Worm (Caenorhabditis elegans) whole organism, L4/young adult: Measurements from ENCODE around the gene fkh-4.

Source experiments
- dao-5 ChIP-seq: sonication (generic microtip); optimal IDR thresholded peaks from 2 replicates; lab custom pipeline; 2016; ENCODE audit warnings: missing genotype, missing genetic modification characterization, moderate library complexity, missing compliant biosample characterization
- him-1 ChIP-seq: sonication (generic microtip); optimal IDR thresholded peaks from 2 replicates; lab custom pipeline; 2016; ENCODE audit warnings: missing genotype, missing genetic modification reagents, missing genetic modification characterization, missing compliant biosample characterization

ce11 chrX:13396550-13397023, 32.1 kb downstream of the fkh-4 start, which contains the start of gene F02C12.3:
- TF ChIP-seq dao-5 (tag; lab: Kevin White, UChicago) (no peak), him-1 (tag; lab: Kevin White, UChicago) (no peak)
